Worm (Caenorhabditis elegans) whole organism, late embryonic: ENCODE results near the gene T12D8.5.

Experiments
- ceh-31 ChIP-seq: sonication (generic microtip); optimal IDR thresholded peaks from 2 replicates; lab custom pipeline; 2016; ENCODE audit warnings: missing genetic modification characterization, missing compliant biosample characterization
- ceh-9 ChIP-seq: sonication (generic microtip); optimal IDR thresholded peaks from 2 replicates; lab custom pipeline; 2016; ENCODE audit warnings: mild to moderate bottlenecking, missing genetic modification characterization, inconsistent platforms, missing compliant biosample characterization
- che-1 ChIP-seq: sonication (generic microtip); optimal IDR thresholded peaks from 2 replicates; lab custom pipeline; 2016; ENCODE audit warnings: mild to moderate bottlenecking, missing genetic modification characterization, missing compliant biosample characterization
- dve-1 ChIP-seq: sonication (generic microtip); optimal IDR thresholded peaks from 2 replicates; lab custom pipeline; 2017; ENCODE audit warnings: antibody characterized with exemption, mild to moderate bottlenecking, missing genetic modification characterization, missing compliant biosample characterization
- elt-2 ChIP-seq: sonication (generic microtip); optimal IDR thresholded peaks from 2 replicates; lab custom pipeline; 2016; ENCODE audit warnings: missing genetic modification reagents, missing genetic modification characterization, missing compliant biosample characterization
- fkh-10 ChIP-seq: fragments of 150-350 bp; optimal IDR thresholded peaks from 2 replicates; lab custom pipeline; 2014; ENCODE audit warnings: missing biosample characterization, missing genetic modification reagents, missing genetic modification characterization
- lim-6 ChIP-seq: sonication (generic microtip); optimal IDR thresholded peaks from 2 replicates; lab custom pipeline; 2016; ENCODE audit warnings: missing genetic modification characterization, missing compliant biosample characterization
- nfya-1 ChIP-seq: sonication (generic microtip); optimal IDR thresholded peaks from 2 replicates; lab custom pipeline; 2017; ENCODE audit warnings: missing genetic modification characterization, mild to moderate bottlenecking, missing compliant biosample characterization, antibody characterized with exemption, moderate library complexity
- nhr-11 ChIP-seq: fragments of 150-350 bp; optimal IDR thresholded peaks from 2 replicates; lab custom pipeline; 2014; ENCODE audit warnings: missing biosample characterization, missing genetic modification characterization
- nhr-232 ChIP-seq: sonication (generic microtip); optimal IDR thresholded peaks from 2 replicates; lab custom pipeline; 2016; ENCODE audit warnings: missing genetic modification characterization, missing compliant biosample characterization
- pha-4 ChIP-seq: fragments of 150-350 bp; optimal IDR thresholded peaks from 2 replicates; lab custom pipeline; 2018; ENCODE audit warnings: missing biosample characterization, missing genetic modification reagents, missing genetic modification characterization
- pqm-1 ChIP-seq: sonication (generic microtip); optimal IDR thresholded peaks from 2 replicates; lab custom pipeline; 2016; ENCODE audit warnings: missing genetic modification characterization, missing compliant biosample characterization
- tbx-2 ChIP-seq: sonication (generic microtip); optimal IDR thresholded peaks from 2 replicates; lab custom pipeline; 2016; ENCODE audit warnings: missing genetic modification characterization, missing compliant biosample characterization
- unc-3 ChIP-seq, 2 experiments: fragments of 200-800 bp in 1 of 2; sonication (Bioruptor generic) in 1 of 2; sonication (generic microtip) in 1 of 2; conservative IDR thresholded peaks in 1 of 2; optimal IDR thresholded peaks in 1 of 2; 2 replicates each; pipeline versions ENCODE4 v1.3.6 to Lab custom; 2016 to 2022; ENCODE audit warnings: missing compliant biosample characterization in 2 of 2, missing genetic modification characterization in 2 of 2, missing genetic modification reagents in 1 of 2

- TF ChIP-seq nhr-11 (tag; lab: Kevin White, UChicago) (no peak), fkh-10 (GFP tag; lab: Kevin White, UChicago) (no peak), unc-3 (GFP tag; conservative IDR thresholded peaks at IDR 0.05; lab: Robert Waterston, UW) (no peak), unc-3 (tag; optimal IDR thresholded peaks at IDR 0.05; lab: Kevin White, UChicago) (no peak), lim-6 (tag; lab: Kevin White, UChicago) (no peak), ceh-31 (no peak), ceh-9 (tag; lab: Kevin White, UChicago) (no peak), pqm-1 (tag; lab: Kevin White, UChicago) (no peak), dve-1 (no peak), che-1 (tag; lab: Kevin White, UChicago) (no peak), nhr-232 (tag; lab: Kevin White, UChicago) (no peak), tbx-2 (tag; lab: Kevin White, UChicago) (no peak), pha-4 (tag; lab: Kevin White, UChicago) (no peak), elt-2 (tag; lab: Kevin White, UChicago) (no peak), nfya-1 (tag; lab: Kevin White, UChicago) (no peak)
Observed at ce11 chrIII:13654950-13655349, 28.4 kb upstream of the T12D8.5 start.
